Worm (Caenorhabditis elegans): ENCODE data around the gene pck-1.

Gene pck-1

DNA sequence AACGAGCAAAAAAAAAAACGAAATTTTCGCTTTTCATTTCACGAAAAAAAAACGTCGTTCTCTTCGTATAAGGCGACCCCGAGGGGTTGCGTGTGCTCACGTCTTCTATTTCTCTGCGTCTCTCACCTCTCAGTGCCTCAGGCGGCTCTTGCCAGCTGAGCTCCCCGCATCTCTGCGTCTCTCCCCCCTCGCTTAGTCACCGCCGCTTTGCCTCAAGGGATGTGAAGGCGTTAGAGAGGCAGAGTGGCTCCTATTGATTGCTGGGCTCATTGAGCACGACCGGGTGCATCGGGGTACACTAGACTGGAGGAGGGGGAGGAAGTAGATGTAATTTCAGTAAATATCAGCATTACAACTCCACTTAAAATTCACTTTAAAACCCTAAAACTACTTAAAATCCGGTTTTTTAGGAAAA is 40.5 kb downstream of the pck-1 start (continued):
- no peak for TF ChIP-seq F44E2.7 (GFP tag; IDR thresholded peaks at IDR 0.05)
- TF ChIP-seq egl-43 (GFP tag; IDR thresholded peaks at IDR 0.05): peak; percentile 84
- TF ChIP-seq duxl-1 (tag; optimal IDR thresholded peaks at IDR 0.05; ENCODE audit: poor library complexity): no peak
- no peak for TF ChIP-seq ztf-11 (tag; optimal IDR thresholded peaks at IDR 0.05)
- no peak for TF ChIP-seq lin-1 (GFP tag; IDR thresholded peaks at IDR 0.05)
- peak; percentile 85 for TF ChIP-seq rbr-2 (tag; optimal IDR thresholded peaks at IDR 0.05)
- TF ChIP-seq mxl-3 (GFP tag; optimal IDR thresholded peaks at IDR 0.05): no peak
- no peak for TF ChIP-seq ZK546.5 (tag; optimal IDR thresholded peaks at IDR 0.05)
- TF ChIP-seq ama-1 (optimal IDR thresholded peaks at IDR 0.05): no peak
- no peak for TF ChIP-seq F49E8.2 (tag; optimal IDR thresholded peaks at IDR 0.05; ENCODE audit: borderline replicate concordance)
- no peak for TF ChIP-seq nhr-111 (GFP tag; optimal IDR thresholded peaks at IDR 0.05)
- TF ChIP-seq lin-15B (tag; optimal IDR thresholded peaks at IDR 0.05): no peak
- TF ChIP-seq spr-3 (GFP tag; optimal IDR thresholded peaks at IDR 0.05): peak; percentile 1
- no peak for TF ChIP-seq nhr-76 (tag; optimal IDR thresholded peaks at IDR 0.05)
- peak; percentile 65; the same call in 1 of the 2 replicates for TF ChIP-seq arid-1 (GFP tag; conservative IDR thresholded peaks at IDR 0.05)
- TF ChIP-seq saeg-2 (GFP tag; IDR thresholded peaks at IDR 0.05): no peak
- peak; percentile 68 for TF ChIP-seq ceh-20 (GFP tag; IDR thresholded peaks at IDR 0.05)
- TF ChIP-seq lin-13 (GFP tag; optimal IDR thresholded peaks at IDR 0.05): no peak
- TF ChIP-seq snpc-1.2 (GFP tag; IDR thresholded peaks at IDR 0.05): no peak
- no peak for TF ChIP-seq dve-1 (tag; optimal IDR thresholded peaks at IDR 0.05; ENCODE audit: insufficient read depth)
- TF ChIP-seq aha-1 (tag): peak; percentile 93
- TF ChIP-seq nhr-237 (tag; optimal IDR thresholded peaks at IDR 0.05): no peak
- no peak for TF ChIP-seq nhr-42 (GFP tag; IDR thresholded peaks at IDR 0.05)
- TF ChIP-seq pqm-1 (tag; optimal IDR thresholded peaks at IDR 0.05): no peak
- TF ChIP-seq ceh-28 (tag; optimal IDR thresholded peaks at IDR 0.05): no peak
- no peak for TF ChIP-seq daf-12 (tag; optimal IDR thresholded peaks at IDR 0.05)
- no peak for TF ChIP-seq cey-2 (tag; optimal IDR thresholded peaks at IDR 0.05; ENCODE audit: borderline replicate concordance, insufficient read depth)
- TF ChIP-seq tag-97 (GFP tag; IDR thresholded peaks at IDR 0.05): 0 out of 2 replicates have a peak, but pooled peaks have one; percentile 12
- no peak for TF ChIP-seq lin-39 (tag; optimal IDR thresholded peaks at IDR 0.05)
- TF ChIP-seq daf-16 (GFP tag; optimal IDR thresholded peaks at IDR 0.05): no peak
- no peak for TF ChIP-seq daf-16 (tag; optimal IDR thresholded peaks at IDR 0.05)
- peak; percentile 47 for TF ChIP-seq dmd-6 (GFP tag; IDR thresholded peaks at IDR 0.05)
- no peak for TF ChIP-seq nhr-28 (tag; optimal IDR thresholded peaks at IDR 0.05)
- TF ChIP-seq Y75B8A.6 (GFP tag; IDR thresholded peaks at IDR 0.05): no peak
- no peak for TF ChIP-seq ceh-82 (tag; optimal IDR thresholded peaks at IDR 0.05)
- 0 out of 2 replicates have a peak, but pooled peaks have one; percentile 42 for TF ChIP-seq vab-7 (GFP tag; IDR thresholded peaks at IDR 0.05)
- TF ChIP-seq ZK337.2 (GFP tag; IDR thresholded peaks at IDR 0.05): no peak
- no peak for TF ChIP-seq unc-39 (tag; optimal IDR thresholded peaks at IDR 0.05)
- no peak for TF ChIP-seq D1046.2 (GFP tag; IDR thresholded peaks at IDR 0.05)
- TF ChIP-seq zfp-2 (tag; optimal IDR thresholded peaks at IDR 0.05): no peak
- no peak for TF ChIP-seq dpl-1 (GFP tag; optimal IDR thresholded peaks at IDR 0.05)
- TF ChIP-seq egl-27 (tag; optimal IDR thresholded peaks at IDR 0.05): no peak
- TF ChIP-seq attf-4 (tag; optimal IDR thresholded peaks at IDR 0.05): no peak
- TF ChIP-seq lim-7 (GFP tag; IDR thresholded peaks at IDR 0.05): no peak
- no peak for TF ChIP-seq aly-2 (tag; optimal IDR thresholded peaks at IDR 0.05)
- no peak for TF ChIP-seq madf-5 (GFP tag; IDR thresholded peaks at IDR 0.05)
- TF ChIP-seq nhr-77 (tag; optimal IDR thresholded peaks at IDR 0.05): no peak
- TF ChIP-seq lin-29 (GFP tag; IDR thresholded peaks at IDR 0.05): no peak
- no peak for TF ChIP-seq gei-8 (GFP tag; optimal IDR thresholded peaks at IDR 0.05)
- no peak for TF ChIP-seq T20F7.1 (GFP tag; optimal IDR thresholded peaks at IDR 0.05)
- TF ChIP-seq Y105C5A.15 (GFP tag; IDR thresholded peaks at IDR 0.05): no peak
- peak; percentile 62; the same call in 1 of the 2 replicates for TF ChIP-seq tra-1 (GFP tag; IDR thresholded peaks at IDR 0.05)
- no peak for TF ChIP-seq F26F4.8 (GFP tag; conservative IDR thresholded peaks at IDR 0.05)

All from whole organism, L4 larva.